Worm (Caenorhabditis elegans): ENCODE results near the gene nphp-4.

DNA sequence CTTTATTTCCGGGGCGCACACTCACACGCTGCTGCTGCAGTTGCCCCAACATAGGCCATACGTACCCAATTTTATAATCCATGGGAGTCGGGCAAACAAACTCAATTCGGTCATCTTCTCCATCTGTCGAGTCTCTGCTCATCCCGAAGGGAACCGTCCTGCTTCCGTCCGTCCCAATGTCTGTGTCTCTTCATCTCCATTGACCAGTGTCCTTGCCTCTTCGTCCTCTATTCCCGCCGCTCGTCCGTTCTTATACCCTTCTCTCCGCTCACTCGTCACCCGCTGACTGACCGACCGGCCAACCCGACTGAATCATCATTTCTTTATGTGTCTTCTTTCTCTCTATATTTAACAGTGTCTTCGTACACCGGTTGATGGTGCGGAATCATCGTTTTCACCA lies 1.3 kb upstream of the nphp-4 start:
- no peak for TF ChIP-seq aly-2 (tag; optimal IDR thresholded peaks at IDR 0.05)
- peak; percentile 28 for TF ChIP-seq nhr-23 (tag; optimal IDR thresholded peaks at IDR 0.05)
- no peak for TF ChIP-seq unc-62 (GFP tag; optimal IDR thresholded peaks at IDR 0.05)
